Fruit fly (Drosophila melanogaster) whole organism, embryonic: ENCODE measurements around the gene VhaAC39-1.

Source experiments
- CG10959 ChIP-seq: fragments of 200-800 bp; sonication (Bioruptor generic); IDR thresholded peaks from 2 replicates; pipeline ENCODE4 v1.3.6; 2022; ENCODE audit warnings: missing biosample characterization, missing genetic modification characterization
- CG12391 ChIP-seq: fragments of 200-800 bp; sonication (Bioruptor generic); optimal IDR thresholded peaks from 3 replicates; lab custom pipeline; 2018; ENCODE audit warnings: missing biosample characterization, mild to moderate bottlenecking, missing genetic modification characterization, moderate library complexity
- CG15011 ChIP-seq: fragments of 200-800 bp; sonication (Bioruptor generic); optimal IDR thresholded peaks from 3 replicates; lab custom pipeline; 2018; ENCODE audit warnings: missing biosample characterization, mild to moderate bottlenecking, missing genetic modification characterization
- CG16863 ChIP-seq: fragments of 200-800 bp; sonication (Bioruptor generic); optimal IDR thresholded peaks from 3 replicates; lab custom pipeline; 2016; ENCODE audit warnings: missing biosample characterization, missing genetic modification characterization
- CG3838 ChIP-seq: fragments of 200-800 bp; sonication (Bioruptor generic); optimal IDR thresholded peaks from 3 replicates; lab custom pipeline; 2016; ENCODE audit warnings: missing biosample characterization, missing genetic modification characterization
- CG4282 ChIP-seq: fragments of 200-800 bp; sonication (Bioruptor generic); optimal IDR thresholded peaks from 2 replicates; lab custom pipeline; 2016; ENCODE audit warnings: missing biosample characterization, missing genetic modification characterization
- CG8478 ChIP-seq: fragments of >200 bp; optimal IDR thresholded peaks from 2 replicates; lab custom pipeline; 2018
- Max ChIP-seq: fragments of 200-800 bp; sonication (Bioruptor generic); optimal IDR thresholded peaks from 2 replicates; lab custom pipeline; 2016; ENCODE audit warnings: missing biosample characterization, mild to moderate bottlenecking, missing genetic modification characterization
- NC2β ChIP-seq: fragments of 200-800 bp; sonication (Bioruptor generic); optimal IDR thresholded peaks from 2 replicates; lab custom pipeline; 2016; ENCODE audit warnings: missing biosample characterization, missing genetic modification characterization
- Sry-β ChIP-seq: fragments of 200-800 bp; sonication (Bioruptor generic); optimal IDR thresholded peaks from 2 replicates; lab custom pipeline; 2018; ENCODE audit warnings: missing biosample characterization, mild to moderate bottlenecking, missing genetic modification characterization, moderate library complexity
- Ssrp ChIP-seq: fragments of 200-800 bp; sonication (Bioruptor generic); optimal IDR thresholded peaks from 2 replicates; lab custom pipeline; 2018; ENCODE audit warnings: missing biosample characterization, mild to moderate bottlenecking, missing genetic modification characterization, moderate library complexity
- crp ChIP-seq, 2 experiments: fragments of 200-800 bp; sonication (Bioruptor generic); optimal IDR thresholded peaks; 2 replicates in 1 of 2; 3 replicates in 1 of 2; lab custom pipeline; 2017; ENCODE audit warnings: missing biosample characterization in 2 of 2, missing genetic modification characterization in 2 of 2, mild to moderate bottlenecking in 1 of 2, moderate library complexity in 1 of 2
- row ChIP-seq: fragments of 200-800 bp; sonication (Bioruptor generic); IDR thresholded peaks from 3 replicates; pipeline ENCODE4 v1.3.6; 2022; ENCODE audit warnings: missing biosample characterization, missing genetic modification characterization
- wdn ChIP-seq: fragments of 200-800 bp; sonication (Bioruptor generic); IDR thresholded peaks from 2 replicates; pipeline ENCODE4 v1.3.6; 2022; ENCODE audit warnings: missing biosample characterization, missing genetic modification characterization

- TF ChIP-seq CG4282 (GFP tag; lab: Kevin White, UChicago): no peak
- no peak for TF ChIP-seq CG10959 (GFP tag; lab: Robert Waterston, UW)
- no peak for TF ChIP-seq Max (GFP tag; lab: Kevin White, UChicago)
- TF ChIP-seq row (GFP tag; lab: Robert Waterston, UW): no peak
- no peak for TF ChIP-seq crp (GFP tag; optimal IDR thresholded peaks at IDR 0.05; lab: Kevin White, UChicago)
- TF ChIP-seq CG16863 (GFP tag; lab: Kevin White, UChicago): no peak
- no peak for TF ChIP-seq CG3838 (GFP tag; lab: Kevin White, UChicago)
- no peak for TF ChIP-seq CG8478
- no peak for TF ChIP-seq wdn (GFP tag; lab: Robert Waterston, UW)
- TF ChIP-seq NC2β (GFP tag; lab: Kevin White, UChicago): no peak
- TF ChIP-seq Sry-β: no peak
- no peak for TF ChIP-seq CG15011
- TF ChIP-seq CG12391 (tag; lab: Kevin White, UChicago): no peak
- TF ChIP-seq Ssrp: no peak
Measured at dm6 chrX:3842898-3843297, 37.6 kb upstream of the VhaAC39-1 start.
